Fruit fly (Drosophila melanogaster): ENCODE measurements around the gene CG42654.

CG42654 gene

DNA sequence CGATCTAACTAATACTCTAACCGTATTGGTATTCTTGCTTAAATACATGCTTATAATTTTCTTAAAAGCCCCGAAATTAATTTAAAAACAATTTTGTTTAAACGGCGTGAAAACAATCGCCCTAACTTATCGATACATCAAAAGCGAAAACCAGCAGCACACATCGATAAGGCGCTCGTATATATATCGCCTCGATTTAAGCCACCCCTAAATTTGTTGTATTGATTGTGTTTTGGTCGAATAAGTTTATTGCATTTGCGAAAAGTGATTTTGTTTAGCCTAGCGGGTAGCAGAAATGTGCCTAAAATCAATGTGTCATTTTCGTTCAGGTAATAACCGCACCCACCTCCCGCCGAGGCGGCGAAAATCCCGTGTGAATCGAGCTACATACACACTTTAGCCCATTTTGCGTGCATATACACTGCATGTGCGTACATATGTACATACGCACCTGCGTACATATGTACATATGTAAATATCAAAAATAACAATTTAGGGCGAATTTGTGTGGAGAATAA, 37.4 kb upstream of the CG42654 start, which contains the start of the genes CG7646 and Nca (continued):
- TF ChIP-seq NC2α (GFP tag; optimal IDR thresholded peaks at IDR 0.05) (no peak), nau (GFP tag; optimal IDR thresholded peaks at IDR 0.05) (no peak), CG4820 (GFP tag; optimal IDR thresholded peaks at IDR 0.05) (no peak), CG12299 (tag; optimal IDR thresholded peaks at IDR 0.05) (no peak), mirr (GFP tag; optimal IDR thresholded peaks at IDR 0.05) (peak; percentile 50), lilli (GFP tag; optimal IDR thresholded peaks at IDR 0.05) (peak; percentile 17), Dref (GFP tag; IDR thresholded peaks at IDR 0.05) (peak; percentile 91), CG42726 (GFP tag; IDR thresholded peaks at IDR 0.05; ENCODE audit: partially characterized antibody) (peak; percentile 85), Lhr (GFP tag; optimal IDR thresholded peaks at IDR 0.05) (no peak), stwl (tag; optimal IDR thresholded peaks at IDR 0.05) (peak; percentile 76), CG13123 (GFP tag; optimal IDR thresholded peaks at IDR 0.05) (no peak), CG14014 (GFP tag; IDR thresholded peaks at IDR 0.05) (no peak), Hsf (GFP tag; optimal IDR thresholded peaks at IDR 0.05) (no peak), NfI (GFP tag; optimal IDR thresholded peaks at IDR 0.05) (no peak), CG9817 (tag; optimal IDR thresholded peaks at IDR 0.05) (no peak), sens-2 (GFP tag; IDR thresholded peaks at IDR 0.05) (no peak), Sin3A (optimal IDR thresholded peaks at IDR 0.05) (no peak), CG3995 (GFP tag; optimal IDR thresholded peaks at IDR 0.05) (peak; percentile 82), CG6854 (GFP tag; optimal IDR thresholded peaks at IDR 0.05) (no peak), chinmo (GFP tag; IDR thresholded peaks at IDR 0.05; ENCODE audit: partially characterized antibody) (no peak; the same call in 3 of the 4 replicates), CG2202 (tag; optimal IDR thresholded peaks at IDR 0.05) (no peak), kah (GFP tag; optimal IDR thresholded peaks at IDR 0.05) (no peak), CG11085 (GFP tag; IDR thresholded peaks at IDR 0.05) (no peak), CG17612 (GFP tag; IDR thresholded peaks at IDR 0.05) (no peak), amos (GFP tag; IDR thresholded peaks at IDR 0.05; ENCODE audit: partially characterized antibody) (peak; percentile 96), Awh (GFP tag; IDR thresholded peaks at IDR 0.05) (no peak), ewg (GFP tag; optimal IDR thresholded peaks at IDR 0.05) (no peak), NFAT (GFP tag; IDR thresholded peaks at IDR 0.05) (no peak), CG1602 (GFP tag; optimal IDR thresholded peaks at IDR 0.05) (no peak), gcm (GFP tag; optimal IDR thresholded peaks at IDR 0.05) (no peak), sug (tag; optimal IDR thresholded peaks at IDR 0.05) (no peak), fru (optimal IDR thresholded peaks at IDR 0.05) (no peak), CG4730 (GFP tag; IDR thresholded peaks at IDR 0.05) (no peak), Hand (GFP tag; optimal IDR thresholded peaks at IDR 0.05) (no peak), CG12942 (GFP tag; optimal IDR thresholded peaks at IDR 0.05) (no peak), CG31224 (GFP tag; IDR thresholded peaks at IDR 0.05) (no peak), CG1603 (tag; optimal IDR thresholded peaks at IDR 0.05) (peak; percentile 74), CG11398 (GFP tag; optimal IDR thresholded peaks at IDR 0.05) (no peak), CG2199 (GFP tag; IDR thresholded peaks at IDR 0.05) (no peak), ken (GFP tag; IDR thresholded peaks at IDR 0.05) (no peak), insv (GFP tag; optimal IDR thresholded peaks at IDR 0.05) (peak in 1 of 2 experiments; percentile 91), ttk (GFP tag; IDR thresholded peaks at IDR 0.05) (no peak), Antp (GFP tag; optimal IDR thresholded peaks at IDR 0.05) (no peak), MBD-R2 (GFP tag; IDR thresholded peaks at IDR 0.05) (peak; percentile 60), CG12155 (GFP tag; optimal IDR thresholded peaks at IDR 0.05) (no peak), Dfd (GFP tag; optimal IDR thresholded peaks at IDR 0.05) (no peak), CG4854 (GFP tag; optimal IDR thresholded peaks at IDR 0.05) (no peak), ind (GFP tag; optimal IDR thresholded peaks at IDR 0.05) (no peak), HLH4C (GFP tag; IDR thresholded peaks at IDR 0.05; ENCODE audit: partially characterized antibody) (peak; percentile 89), Scr (GFP tag; IDR thresholded peaks at IDR 0.05; ENCODE audit: partially characterized antibody) (peak; percentile 93), cwo (GFP tag; optimal IDR thresholded peaks at IDR 0.05) (no peak), trh (GFP tag; optimal IDR thresholded peaks at IDR 0.05) (no peak)

Measured in whole organism, embryonic.